Worm (Caenorhabditis elegans) whole organism, midembryonic: ENCODE results near the gene T16G12.10.

ENCODE experiments used
- T22C8.4 ChIP-seq: fragments of 200-800 bp; sonication (Bioruptor generic); IDR thresholded peaks from 2 replicates; pipeline ENCODE4 v1.3.6; 2022; ENCODE audit warnings: missing genetic modification characterization, missing compliant biosample characterization
- flt-1 ChIP-seq: fragments of 200-800 bp; sonication (Bioruptor generic); IDR thresholded peaks from 2 replicates; pipeline ENCODE4 v1.3.6; 2022; ENCODE audit warnings: missing genetic modification characterization, missing compliant biosample characterization
- ref-1 ChIP-seq: fragments of 200-800 bp; sonication (Bioruptor generic); conservative IDR thresholded peaks from 2 replicates; pipeline ENCODE4 v1.3.6; 2022; ENCODE audit warnings: missing genetic modification reagents, missing genetic modification characterization, missing compliant biosample characterization

- TF ChIP-seq T22C8.4 (GFP tag; lab: Robert Waterston, UW) (no peak), ref-1 (GFP tag; lab: Robert Waterston, UW) (no peak), flt-1 (GFP tag; lab: Robert Waterston, UW) (no peak)
Measured at ce11 chrIII:10078151-10078550, 22.2 kb upstream of the T16G12.10 start, which contains the start of gene T16G12.9.
